Worm (Caenorhabditis elegans): ENCODE results near the gene col-89.

DNA sequence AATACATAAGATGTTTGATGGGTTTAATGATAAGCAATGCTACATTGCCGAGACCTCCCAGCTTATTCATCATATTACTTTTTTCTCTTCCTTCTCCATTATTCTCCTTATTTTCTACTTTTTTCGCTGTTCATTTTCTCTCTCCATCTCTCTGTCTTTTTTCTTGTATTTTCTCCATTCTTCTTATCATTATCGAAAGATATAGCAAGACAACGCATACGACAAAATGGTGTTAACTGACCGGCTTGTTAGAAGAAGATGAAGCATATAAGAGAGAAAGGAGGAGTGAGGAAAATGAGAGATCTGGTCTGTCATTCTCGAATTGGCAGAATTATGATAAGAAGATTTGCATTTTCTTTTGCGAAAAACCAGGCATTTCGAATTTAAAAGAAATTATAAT is 18.9 kb downstream of the col-89 start:
- TF ChIP-seq zag-1 (tag; optimal IDR thresholded peaks at IDR 0.05): no peak
- TF ChIP-seq ztf-11 (tag; optimal IDR thresholded peaks at IDR 0.05): no peak
- no peak for TF ChIP-seq ceh-82 (tag; optimal IDR thresholded peaks at IDR 0.05)

Measured in whole organism, L1 larva.